In genomic region chrIII:13732665-13733064, ce11 we compare ENCODE assay signal across 5 worm cellular contexts.
A peak's percentile ranks its signal among the peaks of the same experiment; 100 is the strongest.
TF ChIP-seq lines count a peak whose summit lies in the region.

No protein-coding gene starts in this region.

TF ChIP-seq in whole organism, L2 larva, 48 proteins besides CTCF, POLR2A, EP300 and RAD21:
- TF ChIP-seq R02D3.7 (tag; optimal IDR thresholded peaks at IDR 0.05; lab: Kevin White, UChicago) (no peak), mdl-1 (tag; optimal IDR thresholded peaks at IDR 0.05; lab: Kevin White, UChicago) (no peak), fos-1 (tag; optimal IDR thresholded peaks at IDR 0.05; lab: Kevin White, UChicago) (peak; percentile 77)

TF ChIP-seq in whole organism, L3 larva, 47 proteins besides CTCF, POLR2A, EP300 and RAD21:
- TF ChIP-seq aly-2 (tag; optimal IDR thresholded peaks at IDR 0.05; lab: Kevin White, UChicago) (no peak), pha-4 (tag; optimal IDR thresholded peaks at IDR 0.05; lab: Kevin White, UChicago) (peak; percentile 75), pqm-1 (tag; optimal IDR thresholded peaks at IDR 0.05; lab: Kevin White, UChicago) (peak; percentile 51)
TF ChIP-seq in whole organism, L3 larva: peak in this region for 2.

TF ChIP-seq in whole organism, L4 larva, 104 proteins besides CTCF, POLR2A, EP300 and RAD21:
- TF ChIP-seq spr-1 (tag; optimal IDR thresholded peaks at IDR 0.05; lab: Kevin White, UChicago), result no peak
- peak; percentile 69 for TF ChIP-seq dve-1 (tag; optimal IDR thresholded peaks at IDR 0.05; lab: Kevin White, UChicago; ENCODE audit: insufficient read depth)
- TF ChIP-seq mes-2 (tag; optimal IDR thresholded peaks at IDR 0.05; lab: Kevin White, UChicago; ENCODE audit: poor library complexity, severe bottlenecking), result peak; percentile 39
- peak; percentile 1 for TF ChIP-seq mep-1 (tag; optimal IDR thresholded peaks at IDR 0.05; lab: Kevin White, UChicago)
- no peak for TF ChIP-seq pha-4 (GFP tag; IDR thresholded peaks at IDR 0.05; lab: Robert Waterston, UW)
- peak; percentile 98 for TF ChIP-seq pha-4 (tag; optimal IDR thresholded peaks at IDR 0.05; lab: Kevin White, UChicago)
- no peak for TF ChIP-seq lim-7 (GFP tag; IDR thresholded peaks at IDR 0.05; lab: Robert Waterston, UW)
- TF ChIP-seq nhr-6 (tag; optimal IDR thresholded peaks at IDR 0.05; lab: Kevin White, UChicago), result peak; percentile 33
- no peak for TF ChIP-seq spr-3 (GFP tag; optimal IDR thresholded peaks at IDR 0.05; lab: Kevin White, UChicago)
- TF ChIP-seq ceh-44 (GFP tag; IDR thresholded peaks at IDR 0.05; lab: Robert Waterston, UW), result no peak
- no peak for TF ChIP-seq daf-16 (GFP tag; optimal IDR thresholded peaks at IDR 0.05; lab: Kevin White, UChicago)
- peak; percentile 36 for TF ChIP-seq daf-16 (tag; optimal IDR thresholded peaks at IDR 0.05; lab: Kevin White, UChicago)
- no peak for TF ChIP-seq ztf-11 (tag; optimal IDR thresholded peaks at IDR 0.05; lab: Kevin White, UChicago)
- no peak for TF ChIP-seq Y105C5A.15 (GFP tag; IDR thresholded peaks at IDR 0.05; lab: Robert Waterston, UW)
- peak in 1 of 2 experiments; percentile 8 for TF ChIP-seq unc-62 (GFP tag; optimal IDR thresholded peaks at IDR 0.05 in 1 of 2; lab: Kevin White, UChicago)
- TF ChIP-seq unc-62 (tag; optimal IDR thresholded peaks at IDR 0.05; lab: Kevin White, UChicago), result no peak
- no peak for TF ChIP-seq nhr-42 (GFP tag; IDR thresholded peaks at IDR 0.05; lab: Robert Waterston, UW)
- no peak for TF ChIP-seq jun-1 (tag; optimal IDR thresholded peaks at IDR 0.05; lab: Kevin White, UChicago)
- no peak for TF ChIP-seq R02D3.7 (tag; optimal IDR thresholded peaks at IDR 0.05; lab: Kevin White, UChicago)
- no peak for TF ChIP-seq lsy-2 (tag; optimal IDR thresholded peaks at IDR 0.05; lab: Kevin White, UChicago)
- peak in 1 of 2 experiments; percentile 30 for TF ChIP-seq mdl-1 (tag; optimal IDR thresholded peaks at IDR 0.05; lab: Kevin White, UChicago)
- peak; percentile 57 for TF ChIP-seq hlh-11 (tag; optimal IDR thresholded peaks at IDR 0.05; lab: Kevin White, UChicago)
- TF ChIP-seq nhr-28 (tag; optimal IDR thresholded peaks at IDR 0.05; lab: Kevin White, UChicago), result peak; percentile 12

TF ChIP-seq in whole organism, mixed stage, embryonic, 35 proteins besides CTCF, POLR2A, EP300 and RAD21:
- no peak for TF ChIP-seq lsy-2 (tag; optimal IDR thresholded peaks at IDR 0.05; lab: Kevin White, UChicago)
- TF ChIP-seq drap-1 (GFP tag; optimal IDR thresholded peaks at IDR 0.05; lab: Kevin White, UChicago), result no peak
- TF ChIP-seq nhr-237 (tag; optimal IDR thresholded peaks at IDR 0.05; lab: Kevin White, UChicago), result no peak
- no peak for TF ChIP-seq nhr-2 (tag; optimal IDR thresholded peaks at IDR 0.05; lab: Kevin White, UChicago)
- TF ChIP-seq pha-4 (tag; optimal IDR thresholded peaks at IDR 0.05; lab: Kevin White, UChicago), result peak; percentile 49

TF ChIP-seq in whole organism, young adult, 124 proteins besides CTCF, POLR2A, EP300 and RAD21:
- TF ChIP-seq hmg-1.2 (GFP tag; IDR thresholded peaks at IDR 0.05; lab: Robert Waterston, UW) (peak; percentile 5; the same call in 1 of the 2 replicates), C17E4.6 (GFP tag; IDR thresholded peaks at IDR 0.05; lab: Robert Waterston, UW) (no peak)
